Worm (Caenorhabditis elegans): ENCODE data around the gene mdh-1.

ce11 chrV:6565851-6566386 is 49.6 kb upstream of the mdh-1 start, which contains the start of gene K04A8.1:
- TF ChIP-seq hmg-4 (GFP tag; optimal IDR thresholded peaks at IDR 0.05): no peak
- TF ChIP-seq ama-1 (optimal IDR thresholded peaks at IDR 0.05): no peak
- TF ChIP-seq B0310.2 (tag; optimal IDR thresholded peaks at IDR 0.05): no peak
- TF ChIP-seq F13C5.2 (tag; optimal IDR thresholded peaks at IDR 0.05): no peak
- TF ChIP-seq ceh-13 (GFP tag; optimal IDR thresholded peaks at IDR 0.05): no peak
- no peak for TF ChIP-seq tbx-11 (GFP tag; IDR thresholded peaks at IDR 0.05)
- no peak for TF ChIP-seq scrt-1 (GFP tag; IDR thresholded peaks at IDR 0.05)
- TF ChIP-seq tra-4 (tag; optimal IDR thresholded peaks at IDR 0.05): no peak
- TF ChIP-seq pes-1 (GFP tag; IDR thresholded peaks at IDR 0.05): no peak
- TF ChIP-seq tbx-37 (GFP tag; conservative IDR thresholded peaks at IDR 0.05): no peak
- TF ChIP-seq hnd-1 (tag; optimal IDR thresholded peaks at IDR 0.05): no peak
- no peak for TF ChIP-seq flt-1 (GFP tag; IDR thresholded peaks at IDR 0.05)

All from whole organism, early embryonic.